Fruit fly (Drosophila melanogaster): ENCODE measurements around the gene Cpr35B.

Cpr35B gene

DNA sequence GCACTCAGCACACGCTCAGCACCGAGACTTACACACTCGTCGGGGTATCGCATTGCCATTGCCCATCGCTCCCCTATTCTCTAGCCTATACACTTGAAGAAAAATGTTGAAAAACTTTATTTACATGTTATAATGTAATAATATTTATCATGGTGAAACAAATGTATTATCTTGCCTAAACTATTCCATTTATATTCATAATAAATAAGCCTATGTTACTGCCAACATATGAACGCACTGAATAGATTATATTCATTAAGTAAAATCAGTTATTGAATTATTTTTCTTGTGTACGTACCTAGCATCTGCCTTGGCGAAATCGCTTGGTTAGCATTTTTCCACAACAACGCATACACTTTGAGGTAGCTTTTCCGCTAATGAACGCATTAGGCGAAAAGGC is 15.9 kb upstream of the Cpr35B start (continued):
- TF ChIP-seq Sox102F (GFP tag; optimal IDR thresholded peaks at IDR 0.05) (peak; percentile 52), gfzf (GFP tag; optimal IDR thresholded peaks at IDR 0.05) (no peak), C15 (GFP tag; IDR thresholded peaks at IDR 0.05) (no peak), twi (tag; optimal IDR thresholded peaks at IDR 0.05) (peak; percentile 14), CG11504 (tag; optimal IDR thresholded peaks at IDR 0.05) (peak; percentile 69), chn (GFP tag; optimal IDR thresholded peaks at IDR 0.05) (no peak), stc (GFP tag; IDR thresholded peaks at IDR 0.05) (no peak), CG11085 (GFP tag; IDR thresholded peaks at IDR 0.05) (no peak), jigr1 (GFP tag; IDR thresholded peaks at IDR 0.05) (no peak), CG2129 (GFP tag; IDR thresholded peaks at IDR 0.05; ENCODE audit: partially characterized antibody) (no peak), rib (GFP tag; IDR thresholded peaks at IDR 0.05) (no peak), pan (optimal IDR thresholded peaks at IDR 0.05) (no peak), pan (GFP tag; optimal IDR thresholded peaks at IDR 0.05 in 1 of 2, IDR thresholded peaks at IDR 0.05 in 1 of 2) (peak in 1 of 2 experiments; percentile 54), sc (optimal IDR thresholded peaks at IDR 0.05) (no peak), sc (GFP tag; optimal IDR thresholded peaks at IDR 0.05) (peak; percentile 6), CG9727 (GFP tag; optimal IDR thresholded peaks at IDR 0.05) (peak; percentile 64), Dek (tag; optimal IDR thresholded peaks at IDR 0.05) (no peak), Eip74EF (GFP tag; optimal IDR thresholded peaks at IDR 0.05) (no peak), CG8359 (GFP tag; optimal IDR thresholded peaks at IDR 0.05; ENCODE audit: borderline replicate concordance) (no peak), Taf1 (GFP tag; IDR thresholded peaks at IDR 0.05) (no peak), CG10274 (GFP tag; optimal IDR thresholded peaks at IDR 0.05) (no peak), HLH3B (GFP tag; IDR thresholded peaks at IDR 0.05) (0 out of 2 replicates have a peak, but pooled peaks have one; percentile 16), Atf6 (GFP tag; IDR thresholded peaks at IDR 0.05) (peak; percentile 28; the same call in 1 of the 2 replicates), CG18619 (GFP tag; optimal IDR thresholded peaks at IDR 0.05) (peak; percentile 17), Max (GFP tag; optimal IDR thresholded peaks at IDR 0.05) (peak; percentile 43), CG3065 (GFP tag; optimal IDR thresholded peaks at IDR 0.05) (no peak), CG2712 (tag; optimal IDR thresholded peaks at IDR 0.05) (peak; percentile 80), sd (tag; optimal IDR thresholded peaks at IDR 0.05) (no peak), CG7839 (tag; optimal IDR thresholded peaks at IDR 0.05) (peak; percentile 72), trh (GFP tag; optimal IDR thresholded peaks at IDR 0.05) (no peak), Chrac-16 (GFP tag; optimal IDR thresholded peaks at IDR 0.05) (no peak), Dbx (GFP tag; IDR thresholded peaks at IDR 0.05) (no peak), CG15479 (GFP tag; optimal IDR thresholded peaks at IDR 0.05) (no peak), CG7786 (GFP tag; optimal IDR thresholded peaks at IDR 0.05) (no peak), unpg (GFP tag; optimal IDR thresholded peaks at IDR 0.05) (peak; percentile 63), knrl (GFP tag; IDR thresholded peaks at IDR 0.05; ENCODE audit: partially characterized antibody) (no peak), gem (tag; optimal IDR thresholded peaks at IDR 0.05) (peak; percentile 75), Ssrp (tag; optimal IDR thresholded peaks at IDR 0.05) (peak; percentile 23), CG12769 (tag; optimal IDR thresholded peaks at IDR 0.05) (peak; percentile 24), Ptx1 (GFP tag; IDR thresholded peaks at IDR 0.05) (peak; percentile 28), tap (tag; optimal IDR thresholded peaks at IDR 0.05) (peak; percentile 44), HmgD (GFP tag; optimal IDR thresholded peaks at IDR 0.05) (no peak), CG8388 (GFP tag; optimal IDR thresholded peaks at IDR 0.05) (peak; percentile 44), Oli (tag; optimal IDR thresholded peaks at IDR 0.05) (peak; percentile 66), CG30403 (GFP tag; optimal IDR thresholded peaks at IDR 0.05) (peak; percentile 48), vfl (GFP tag; optimal IDR thresholded peaks at IDR 0.05) (no peak), CG6813 (GFP tag; optimal IDR thresholded peaks at IDR 0.05) (peak; percentile 41), danr (GFP tag; IDR thresholded peaks at IDR 0.05) (no peak), YL-1 (GFP tag; optimal IDR thresholded peaks at IDR 0.05) (no peak), cas (GFP tag; IDR thresholded peaks at IDR 0.05) (no peak), CG15011 (GFP tag; optimal IDR thresholded peaks at IDR 0.05) (peak; percentile 32)

All from whole organism, embryonic.